Worm (Caenorhabditis elegans) whole organism, young adult: Measurements from ENCODE around the gene F14D2.14.

Experiments
- C06A6.2 ChIP-seq: fragments of 200-800 bp; sonication (Bioruptor generic); conservative IDR thresholded peaks from 2 replicates; pipeline ENCODE4 v1.3.6; 2022; ENCODE audit warnings: missing genetic modification characterization, missing compliant biosample characterization
- K11D2.4 ChIP-seq: fragments of 200-800 bp; sonication (Bioruptor generic); IDR thresholded peaks from 2 replicates; pipeline ENCODE4 v1.3.6; 2022; ENCODE audit warnings: missing genetic modification reagents, missing genetic modification characterization, missing compliant biosample characterization
- ZK185.1 ChIP-seq: sonication (generic microtip); optimal IDR thresholded peaks from 2 replicates; lab custom pipeline; 2016; ENCODE audit warnings: mild to moderate bottlenecking, missing genetic modification characterization, missing compliant biosample characterization; ENCODE audit not compliant: poor library complexity, severe bottlenecking
- attf-3 ChIP-seq: fragments of 200-800 bp; sonication (Bioruptor generic); conservative IDR thresholded peaks from 2 replicates; pipeline ENCODE4 v1.3.6; 2022; ENCODE audit warnings: missing genetic modification reagents, missing genetic modification characterization, missing compliant biosample characterization
- ceh-40 ChIP-seq: fragments of 200-800 bp; sonication (Bioruptor generic); IDR thresholded peaks from 2 replicates; pipeline ENCODE4 v1.3.6; 2022; ENCODE audit warnings: missing genetic modification characterization, missing compliant biosample characterization
- ceh-91 ChIP-seq: fragments of 200-800 bp; sonication (Bioruptor generic); IDR thresholded peaks from 2 replicates; pipeline ENCODE4 v1.3.6; 2022; ENCODE audit warnings: missing genetic modification reagents, missing genetic modification characterization, missing compliant biosample characterization
- dpff-1 ChIP-seq: sonication (generic microtip); optimal IDR thresholded peaks from 2 replicates; lab custom pipeline; 2017; ENCODE audit warnings: mild to moderate bottlenecking, missing genetic modification characterization, missing compliant biosample characterization
- madf-8 ChIP-seq: fragments of 200-800 bp; sonication (Bioruptor generic); conservative IDR thresholded peaks from 2 replicates; pipeline ENCODE4 v1.3.6; 2022; ENCODE audit warnings: missing genetic modification reagents, missing genetic modification characterization, missing compliant biosample characterization
- mcd-1 ChIP-seq: fragments of 200-800 bp; sonication (Bioruptor generic); IDR thresholded peaks from 2 replicates; pipeline ENCODE4 v1.3.6; 2022; ENCODE audit warnings: missing genetic modification reagents, missing genetic modification characterization, missing compliant biosample characterization
- mes-4 ChIP-seq: sonication (generic microtip); optimal IDR thresholded peaks from 2 replicates; lab custom pipeline; 2016; ENCODE audit warnings: missing genotype, missing genetic modification characterization, missing compliant biosample characterization
- snpc-4 ChIP-seq, 5 experiments: fragments of 150-350 bp in 1 of 5; sonication (generic microtip) in 4 of 5; optimal IDR thresholded peaks; 2 replicates each; lab custom pipeline; 2014 to 2018; ENCODE audit warnings: missing genetic modification characterization in 5 of 5, missing biosample characterization in 3 of 5, antibody characterized with exemption in 2 of 5, mild to moderate bottlenecking in 2 of 5, missing compliant biosample characterization in 2 of 5, missing genotype in 2 of 5, moderate library complexity in 2 of 5, missing genetic modification reagents in 1 of 5
- unc-62 ChIP-seq: fragments of 150-350 bp; optimal IDR thresholded peaks from 2 replicates; lab custom pipeline; 2014; ENCODE audit warnings: missing biosample characterization, missing genetic modification reagents, missing genetic modification characterization
- ztf-25 ChIP-seq: fragments of 200-800 bp; sonication (Bioruptor generic); IDR thresholded peaks from 2 replicates; pipeline ENCODE4 v1.3.6; 2022; ENCODE audit warnings: missing genetic modification reagents, missing genetic modification characterization, missing compliant biosample characterization
- ztf-26 ChIP-seq: sonication (generic microtip); optimal IDR thresholded peaks from 2 replicates; lab custom pipeline; 2017; ENCODE audit warnings: missing genetic modification characterization, missing compliant biosample characterization

ce11 chrII:3297914-3298313, 49.9 kb downstream of the F14D2.14 start, which contains the start of gene btb-18:
- TF ChIP-seq attf-3 (no peak), mcd-1 (GFP tag; lab: Robert Waterston, UW) (no peak), ceh-40 (no peak), K11D2.4 (GFP tag; lab: Robert Waterston, UW) (no peak), madf-8 (GFP tag; lab: Robert Waterston, UW) (no peak), ceh-91 (GFP tag; lab: Robert Waterston, UW) (no peak), ZK185.1 (tag; lab: Kevin White, UChicago) (no peak), snpc-4 (GFP tag; optimal IDR thresholded peaks at IDR 0.05; lab: Kevin White, UChicago) (no peak), snpc-4 (tag; optimal IDR thresholded peaks at IDR 0.05; lab: Kevin White, UChicago) (no peak), dpff-1 (tag; lab: Kevin White, UChicago) (no peak), unc-62 (no peak), C06A6.2 (GFP tag; lab: Robert Waterston, UW) (no peak), ztf-26 (tag; lab: Kevin White, UChicago) (no peak), ztf-25 (GFP tag; lab: Robert Waterston, UW) (no peak), mes-4 (no peak)
